Worm (Caenorhabditis elegans) whole organism, L4 larva: ENCODE data around the gene Y49F6B.8.
A peak's percentile ranks its signal among the peaks of the same experiment; 100 is the strongest.

Source experiments
- D1046.2 ChIP-seq: fragments of 200-800 bp; sonication (Bioruptor generic); IDR thresholded peaks from 2 replicates; pipeline ENCODE4 v1.3.6; 2022; ENCODE audit warnings: missing genetic modification characterization, missing compliant biosample characterization
- F44E2.7 ChIP-seq: fragments of 200-800 bp; sonication (Bioruptor generic); IDR thresholded peaks from 2 replicates; pipeline ENCODE4 v2.1.2; 2022; ENCODE audit warnings: missing genetic modification characterization, missing compliant biosample characterization
- R02D3.7 ChIP-seq: fragments of 150-350 bp; sonication (generic microtip); optimal IDR thresholded peaks from 3 replicates; lab custom pipeline; 2014; ENCODE audit warnings: missing biosample characterization, missing genetic modification characterization
- T26A8.4 ChIP-seq: fragments of 200-800 bp; sonication (Bioruptor generic); IDR thresholded peaks from 2 replicates; pipeline ENCODE4 v1.3.6; 2022; ENCODE audit warnings: missing genetic modification characterization, missing compliant biosample characterization
- ZK546.5 ChIP-seq, 2 experiments: sonication (generic microtip); optimal IDR thresholded peaks; 2 replicates each; lab custom pipeline; 2017; ENCODE audit warnings: missing biosample characterization in 2 of 2, missing genetic modification characterization in 2 of 2
- ama-1 ChIP-seq: fragments of 150-350 bp; optimal IDR thresholded peaks from 2 replicates; lab custom pipeline; 2014; ENCODE audit warnings: inconsistent platforms, mixed read lengths
- arid-1 ChIP-seq: fragments of 200-800 bp; sonication (Bioruptor generic); conservative IDR thresholded peaks from 2 replicates; pipeline ENCODE4 v1.3.6; 2022; ENCODE audit warnings: missing genetic modification reagents, missing genetic modification characterization, missing compliant biosample characterization
- ceh-28 ChIP-seq: fragments of 150-350 bp; optimal IDR thresholded peaks from 2 replicates; lab custom pipeline; 2014; ENCODE audit warnings: missing biosample characterization, missing genetic modification reagents, missing genetic modification characterization
- ces-1 ChIP-seq: fragments of 150-350 bp; sonication (generic microtip); optimal IDR thresholded peaks from 4 replicates; lab custom pipeline; 2014; ENCODE audit warnings: missing biosample characterization, missing genetic modification reagents, missing genetic modification characterization
- daf-19 ChIP-seq: fragments of 200-800 bp; sonication (Bioruptor generic); conservative IDR thresholded peaks from 2 replicates; pipeline ENCODE4 v1.3.6; 2022; ENCODE audit warnings: missing genetic modification characterization, missing compliant biosample characterization
- daf-8 ChIP-seq: fragments of 200-800 bp; sonication (Bioruptor generic); IDR thresholded peaks from 2 replicates; pipeline ENCODE4 v1.3.6; 2022; ENCODE audit warnings: missing genetic modification characterization, missing compliant biosample characterization
- dmd-8 ChIP-seq: fragments of 200-800 bp; sonication (Bioruptor generic); IDR thresholded peaks from 2 replicates; pipeline ENCODE4 v1.3.6; 2022; ENCODE audit warnings: missing genetic modification characterization, missing compliant biosample characterization
- dpl-1 ChIP-seq: fragments of 150-350 bp; optimal IDR thresholded peaks from 2 replicates; lab custom pipeline; 2014; ENCODE audit warnings: missing biosample characterization, missing genetic modification reagents, missing genetic modification characterization
- duxl-1 ChIP-seq: sonication (generic microtip); optimal IDR thresholded peaks from 2 replicates; lab custom pipeline; 2016; ENCODE audit warnings: mild to moderate bottlenecking, missing genetic modification characterization, moderate library complexity, missing compliant biosample characterization; ENCODE audit not compliant: poor library complexity
- hif-1 ChIP-seq, 2 experiments: sonication (generic microtip); optimal IDR thresholded peaks; 2 replicates each; lab custom pipeline; 2016 to 2017; ENCODE audit warnings: missing compliant biosample characterization in 2 of 2, missing genetic modification characterization in 2 of 2, missing genetic modification reagents in 2 of 2, missing genotype in 2 of 2, mild to moderate bottlenecking in 1 of 2
- hlh-11 ChIP-seq: fragments of 200-800 bp; sonication (Bioruptor generic); optimal IDR thresholded peaks from 2 replicates; lab custom pipeline; 2018; ENCODE audit warnings: mild to moderate bottlenecking, missing genetic modification characterization, missing compliant biosample characterization
- hlh-30 ChIP-seq: sonication (generic microtip); optimal IDR thresholded peaks from 2 replicates; lab custom pipeline; 2017; ENCODE audit warnings: antibody characterized with exemption, mild to moderate bottlenecking, missing genetic modification characterization, missing compliant biosample characterization; ENCODE audit not compliant: insufficient read depth
- lin-1 ChIP-seq: fragments of 200-800 bp; sonication (Bioruptor generic); IDR thresholded peaks from 2 replicates; pipeline ENCODE4 v1.3.6; 2022; ENCODE audit warnings: missing genetic modification reagents, missing genetic modification characterization, missing compliant biosample characterization
- lir-3 ChIP-seq: sonication (generic microtip); optimal IDR thresholded peaks from 2 replicates; lab custom pipeline; 2016; ENCODE audit warnings: mild to moderate bottlenecking, missing genetic modification characterization, missing compliant biosample characterization
- lsy-2 ChIP-seq, 2 experiments: fragments of 150-350 bp in 1 of 2; sonication (generic microtip) in 1 of 2; optimal IDR thresholded peaks; 2 replicates each; lab custom pipeline; 2014 to 2017; ENCODE audit warnings: missing biosample characterization in 2 of 2, missing genetic modification characterization in 2 of 2
- madf-9 ChIP-seq: fragments of 200-800 bp; sonication (Bioruptor generic); conservative IDR thresholded peaks from 2 replicates; pipeline ENCODE4 v1.3.6; 2022; ENCODE audit warnings: missing genetic modification reagents, missing genetic modification characterization, missing compliant biosample characterization
- mdt-29 ChIP-seq: fragments of 200-800 bp; sonication (Bioruptor generic); IDR thresholded peaks from 2 replicates; pipeline ENCODE4 v1.3.6; 2022; ENCODE audit warnings: missing genetic modification reagents, missing genetic modification characterization, missing compliant biosample characterization
- mep-1 ChIP-seq: fragments of 150-350 bp; sonication (generic microtip); optimal IDR thresholded peaks from 3 replicates; lab custom pipeline; 2014; ENCODE audit warnings: missing biosample characterization, missing genetic modification characterization
- nhr-11 ChIP-seq: fragments of 150-350 bp; optimal IDR thresholded peaks from 2 replicates; lab custom pipeline; 2014; ENCODE audit warnings: missing biosample characterization, missing genetic modification characterization
- nhr-28 ChIP-seq: fragments of 150-350 bp; optimal IDR thresholded peaks from 2 replicates; lab custom pipeline; 2014; ENCODE audit warnings: missing biosample characterization, missing genetic modification characterization
- nhr-6 ChIP-seq: fragments of 150-350 bp; optimal IDR thresholded peaks from 2 replicates; lab custom pipeline; 2014; ENCODE audit warnings: missing biosample characterization, missing genetic modification characterization
- nhr-76 ChIP-seq: fragments of 150-350 bp; optimal IDR thresholded peaks from 2 replicates; lab custom pipeline; 2014; ENCODE audit warnings: missing biosample characterization, missing genetic modification characterization
- nhr-77 ChIP-seq: fragments of 150-350 bp; optimal IDR thresholded peaks from 2 replicates; lab custom pipeline; 2014; ENCODE audit warnings: missing biosample characterization, missing genetic modification characterization
- rbr-2 ChIP-seq: sonication (generic microtip); optimal IDR thresholded peaks from 2 replicates; lab custom pipeline; 2016; ENCODE audit warnings: missing genotype, missing genetic modification characterization, missing compliant biosample characterization
- skn-1 ChIP-seq: fragments of 150-350 bp; optimal IDR thresholded peaks from 2 replicates; lab custom pipeline; 2014; ENCODE audit warnings: missing biosample characterization, missing genetic modification characterization
- snpc-4 ChIP-seq: fragments of 150-350 bp; optimal IDR thresholded peaks from 2 replicates; lab custom pipeline; 2014; ENCODE audit warnings: missing biosample characterization, missing genetic modification characterization
- unc-39 ChIP-seq: sonication (generic microtip); optimal IDR thresholded peaks from 2 replicates; lab custom pipeline; 2017; ENCODE audit warnings: missing biosample characterization, missing genetic modification characterization
- unc-62 ChIP-seq, 3 experiments: fragments of 150-350 bp in 1 of 3; sonication (generic microtip); optimal IDR thresholded peaks in 2 of 3; peaks in 1 of 3; 1 replicate in 1 of 3; 2 replicates in 2 of 3; lab custom pipeline; 2014 to 2017; ENCODE audit warnings: missing biosample characterization in 3 of 3, missing genetic modification characterization in 3 of 3, missing genetic modification reagents in 3 of 3, missing genotype in 1 of 3
- vab-7 ChIP-seq: fragments of 200-800 bp; sonication (Bioruptor generic); IDR thresholded peaks from 2 replicates; pipeline ENCODE4 v1.3.6; 2022; ENCODE audit warnings: missing genetic modification reagents, missing genetic modification characterization, missing compliant biosample characterization
- zfp-3 ChIP-seq: fragments of 200-800 bp; sonication (Bioruptor generic); conservative IDR thresholded peaks from 2 replicates; pipeline ENCODE4 v1.3.6; 2022; ENCODE audit warnings: missing genetic modification reagents, missing genetic modification characterization, missing compliant biosample characterization
- zip-2 ChIP-seq: fragments of 150-350 bp; optimal IDR thresholded peaks from 2 replicates; lab custom pipeline; 2014; ENCODE audit warnings: missing biosample characterization, missing genetic modification characterization
- ztf-11 ChIP-seq: fragments of 150-350 bp; optimal IDR thresholded peaks from 2 replicates; lab custom pipeline; 2014; ENCODE audit warnings: missing biosample characterization, missing genetic modification characterization

Y49F6B.8 gene

ce11 chrII:3482231-3482630, 747 bp upstream of the Y49F6B.8 start, which contains the start of gene smu-2 (continued):
- TF ChIP-seq arid-1 (GFP tag; lab: Robert Waterston, UW) (no peak), F44E2.7 (GFP tag; lab: Robert Waterston, UW) (no peak), hif-1 (tag; optimal IDR thresholded peaks at IDR 0.05; lab: Kevin White, UChicago) (peak in 1 of 2 experiments; percentile 81), snpc-4 (no peak), T26A8.4 (GFP tag; lab: Robert Waterston, UW) (no peak), daf-19 (GFP tag; lab: Robert Waterston, UW) (no peak), ces-1 (GFP tag; lab: Kevin White, UChicago) (peak; percentile 74), nhr-76 (tag; lab: Kevin White, UChicago) (no peak), lin-1 (GFP tag; lab: Robert Waterston, UW) (no peak), zfp-3 (GFP tag; lab: Robert Waterston, UW) (no peak), skn-1 (tag; lab: Kevin White, UChicago) (no peak), D1046.2 (GFP tag; lab: Robert Waterston, UW) (no peak), dmd-8 (GFP tag; lab: Robert Waterston, UW) (no peak), mep-1 (tag; lab: Kevin White, UChicago) (no peak), vab-7 (GFP tag; lab: Robert Waterston, UW) (no peak), ZK546.5 (tag; optimal IDR thresholded peaks at IDR 0.05; lab: Kevin White, UChicago) (no peak), hlh-11 (tag; lab: Kevin White, UChicago) (no peak), zip-2 (tag; lab: Kevin White, UChicago) (no peak), lsy-2 (tag; optimal IDR thresholded peaks at IDR 0.05; lab: Kevin White, UChicago) (no peak), nhr-11 (tag; lab: Kevin White, UChicago) (peak; percentile 11), nhr-77 (tag; lab: Kevin White, UChicago) (no peak), duxl-1 (tag; lab: Kevin White, UChicago) (no peak), dpl-1 (GFP tag; lab: Kevin White, UChicago) (peak; percentile 62), rbr-2 (tag; lab: Kevin White, UChicago) (peak; percentile 43), nhr-28 (tag; lab: Kevin White, UChicago) (peak; percentile 71), daf-8 (no peak), R02D3.7 (tag; lab: Kevin White, UChicago) (no peak), hlh-30 (tag; lab: Kevin White, UChicago) (no peak), ztf-11 (no peak)
- TF ChIP-seq, all 104 proteins: peak for 16

ce11 chrII:3477171-3477570, 4.3 kb downstream of the Y49F6B.8 start, which contains the start of gene fbxb-104:
Gene fbxb-104, minus strand, starts transcription at chrII:3477271.
- TF ChIP-seq unc-62 (GFP tag; optimal IDR thresholded peaks at IDR 0.05 in 1 of 2; lab: Kevin White, UChicago) (peak in 1 of 2 experiments; percentile 9), unc-62 (tag; optimal IDR thresholded peaks at IDR 0.05; lab: Kevin White, UChicago) (no peak), T26A8.4 (GFP tag; lab: Robert Waterston, UW) (no peak)

DNA sequence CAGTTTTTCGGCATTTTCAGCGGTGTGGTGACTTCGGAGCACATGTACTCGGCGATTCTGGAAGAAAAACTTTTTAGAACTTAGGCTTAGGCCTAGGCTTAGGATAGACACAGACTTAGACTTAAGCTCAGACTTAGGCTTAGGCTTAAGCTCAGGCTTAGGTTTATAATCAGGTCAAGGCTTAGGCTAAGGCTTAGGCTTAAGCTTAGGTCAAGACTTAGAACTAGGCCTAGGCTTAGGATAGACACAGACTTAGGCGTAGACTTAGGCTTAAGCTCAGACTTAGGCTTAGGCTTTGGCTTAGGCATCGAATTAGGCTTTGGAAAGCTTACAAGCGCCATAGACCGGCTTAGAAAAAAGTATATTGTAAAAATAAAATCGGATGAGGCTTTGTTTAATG, 4.9 kb downstream of the Y49F6B.8 start:
- no peak for TF ChIP-seq lir-3
- TF ChIP-seq madf-9 (GFP tag; lab: Robert Waterston, UW), result no peak
- no peak for TF ChIP-seq ama-1 (lab: Kevin White, UChicago)
- TF ChIP-seq rbr-2 (tag; lab: Kevin White, UChicago), result no peak
- TF ChIP-seq unc-39 (tag; lab: Kevin White, UChicago), result no peak
- no peak for TF ChIP-seq R02D3.7 (tag; lab: Kevin White, UChicago)
- TF ChIP-seq nhr-6 (tag; lab: Kevin White, UChicago), result no peak
- TF ChIP-seq ceh-28 (tag; lab: Kevin White, UChicago), result no peak
- TF ChIP-seq mdt-29, result no peak
